Worm (Caenorhabditis elegans) whole organism, young adult: ENCODE results near the gene pak-1.

Experiments used
- let-526 ChIP-seq: fragments of 200-800 bp; sonication (Bioruptor generic); IDR thresholded peaks from 2 replicates; pipeline ENCODE4 v1.3.6; 2022; ENCODE audit warnings: missing genetic modification reagents, missing genetic modification characterization, missing compliant biosample characterization
- rec-8 ChIP-seq, 2 experiments: sonication (generic microtip); optimal IDR thresholded peaks; 2 replicates each; lab custom pipeline; 2016; ENCODE audit warnings: mild to moderate bottlenecking in 2 of 2, missing genetic modification characterization in 2 of 2, missing genetic modification reagents in 2 of 2, missing genotype in 2 of 2, missing biosample characterization in 1 of 2, missing compliant biosample characterization in 1 of 2, moderate library complexity in 1 of 2

The pak-1 gene

DNA sequence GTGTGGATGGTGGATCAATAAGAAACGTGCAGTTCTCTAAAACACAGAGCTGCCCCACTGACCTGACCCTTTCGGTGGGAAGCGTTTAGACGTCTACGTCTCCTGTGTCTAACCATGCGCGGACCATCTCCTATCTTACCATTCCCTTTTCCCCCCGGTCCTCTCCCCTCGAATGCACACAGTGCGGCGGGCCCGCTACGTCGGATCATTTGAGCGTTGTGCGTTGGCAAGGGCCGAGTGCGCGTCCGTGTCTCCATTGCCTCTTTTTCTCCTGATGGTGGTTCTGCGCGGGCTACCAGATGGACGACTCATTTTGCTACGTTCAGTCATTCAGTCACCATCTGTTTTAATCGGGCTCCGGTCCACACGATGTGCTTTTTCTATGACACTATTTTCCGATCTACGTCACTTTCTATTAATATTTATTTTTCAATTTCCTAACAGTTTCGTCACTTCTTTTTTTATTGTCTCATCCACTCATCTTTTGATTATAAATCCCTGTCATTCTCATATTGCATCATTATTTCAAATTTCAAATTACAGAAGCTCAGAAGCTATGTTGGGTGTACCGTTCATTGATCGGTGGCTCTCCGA, 52.7 kb downstream of the pak-1 start, which contains the start of gene inx-3 (continued):
- TF ChIP-seq let-526 (GFP tag; lab: Robert Waterston, UW) (no peak), rec-8 (tag; optimal IDR thresholded peaks at IDR 0.05; lab: Kevin White, UChicago) (no peak)
